ENCODE assay signal across 1 fruit fly cellular context in genomic region chrX:1695529-1696410, dm6.
A peak's percentile ranks its signal among the peaks of the same experiment; 100 is the strongest.
TF ChIP-seq lines count a peak whose summit lies in the region.

TSS of gene a6 (minus strand) at chrX:1695889.

TF ChIP-seq in whole organism, embryonic, 481 proteins besides CTCF, POLR2A, EP300 and RAD21 (continued from another document):
- TF ChIP-seq sob (GFP tag; IDR thresholded peaks at IDR 0.05; lab: Robert Waterston, UW), result 0 out of 2 replicates have a peak, but pooled peaks have one; percentile 18
- peak; percentile 96 for TF ChIP-seq HLH4C (GFP tag; IDR thresholded peaks at IDR 0.05; lab: Robert Waterston, UW; ENCODE audit: partially characterized antibody)
- TF ChIP-seq Dref (GFP tag; IDR thresholded peaks at IDR 0.05; lab: Robert Waterston, UW), result peak; percentile 98
- peak; percentile 54 for TF ChIP-seq YL-1 (GFP tag; optimal IDR thresholded peaks at IDR 0.05; lab: Kevin White, UChicago)
- TF ChIP-seq nerfin-1 (tag; optimal IDR thresholded peaks at IDR 0.05; lab: Kevin White, UChicago), result peak; percentile 45
- TF ChIP-seq ap (GFP tag; IDR thresholded peaks at IDR 0.05; lab: Robert Waterston, UW), result no peak
- TF ChIP-seq odd (GFP tag; optimal IDR thresholded peaks at IDR 0.05; lab: Kevin White, UChicago), result no peak
- no peak for TF ChIP-seq lab (GFP tag; optimal IDR thresholded peaks at IDR 0.05; lab: Kevin White, UChicago)
- no peak for TF ChIP-seq tx (GFP tag; optimal IDR thresholded peaks at IDR 0.05; lab: Kevin White, UChicago)
- TF ChIP-seq Bgb (GFP tag; IDR thresholded peaks at IDR 0.05; lab: Robert Waterston, UW; ENCODE audit: partially characterized antibody), result peak; percentile 93
- peak; percentile 82 for TF ChIP-seq hbn (GFP tag; IDR thresholded peaks at IDR 0.05; lab: Robert Waterston, UW; ENCODE audit: partially characterized antibody)
- peak; percentile 74 for TF ChIP-seq Med (GFP tag; lab: Kevin White, UChicago)
- TF ChIP-seq CG10267 (tag; optimal IDR thresholded peaks at IDR 0.05; lab: Kevin White, UChicago), result peak; percentile 26
- TF ChIP-seq Scr (GFP tag; IDR thresholded peaks at IDR 0.05; lab: Robert Waterston, UW; ENCODE audit: partially characterized antibody), result peak; percentile 82
- TF ChIP-seq pho (GFP tag; optimal IDR thresholded peaks at IDR 0.05; lab: Kevin White, UChicago), result no peak
- peak; percentile 98 for TF ChIP-seq chinmo (GFP tag; IDR thresholded peaks at IDR 0.05; lab: Robert Waterston, UW; ENCODE audit: partially characterized antibody)
- peak; percentile 88 for TF ChIP-seq sna (GFP tag; IDR thresholded peaks at IDR 0.05; lab: Robert Waterston, UW; ENCODE audit: partially characterized antibody)
- TF ChIP-seq kni (GFP tag; optimal IDR thresholded peaks at IDR 0.05; lab: Kevin White, UChicago), result no peak
- peak; percentile 16 for TF ChIP-seq nmo (GFP tag; optimal IDR thresholded peaks at IDR 0.05; lab: Kevin White, UChicago)
- peak; percentile 68; the same call in 2 of the 3 replicates for TF ChIP-seq CG11560 (tag; IDR thresholded peaks at IDR 0.05; lab: Robert Waterston, UW)
- peak; percentile 91 for TF ChIP-seq tna (GFP tag; IDR thresholded peaks at IDR 0.05; lab: Robert Waterston, UW; ENCODE audit: partially characterized antibody)
- peak; percentile 96 for TF ChIP-seq CG6791 (GFP tag; IDR thresholded peaks at IDR 0.05; lab: Robert Waterston, UW; ENCODE audit: partially characterized antibody)
- TF ChIP-seq Sry-δ (GFP tag; optimal IDR thresholded peaks at IDR 0.05; lab: Kevin White, UChicago), result peak; percentile 83
- TF ChIP-seq Ravus (GFP tag; IDR thresholded peaks at IDR 0.05; lab: Robert Waterston, UW), result no peak
- TF ChIP-seq ato (GFP tag; IDR thresholded peaks at IDR 0.05; lab: Robert Waterston, UW; ENCODE audit: partially characterized antibody), result peak; percentile 91
- TF ChIP-seq Vsx1 (GFP tag; optimal IDR thresholded peaks at IDR 0.05; lab: Kevin White, UChicago), result no peak
- peak; percentile 93 for TF ChIP-seq zen2 (GFP tag; IDR thresholded peaks at IDR 0.05; lab: Robert Waterston, UW; ENCODE audit: partially characterized antibody)
- peak; percentile 6 for TF ChIP-seq tap (tag; optimal IDR thresholded peaks at IDR 0.05; lab: Kevin White, UChicago)
- peak in 1 of 2 experiments; percentile 73 for TF ChIP-seq Pdp1 (GFP tag; optimal IDR thresholded peaks at IDR 0.05; lab: Kevin White, UChicago)
- TF ChIP-seq Dp (GFP tag; optimal IDR thresholded peaks at IDR 0.05; lab: Kevin White, UChicago), result peak; percentile 90
- TF ChIP-seq crol (GFP tag; IDR thresholded peaks at IDR 0.05; lab: Robert Waterston, UW), result no peak
- no peak for TF ChIP-seq sd (tag; optimal IDR thresholded peaks at IDR 0.05; lab: Kevin White, UChicago)
- TF ChIP-seq CG9797 (GFP tag; optimal IDR thresholded peaks at IDR 0.05; lab: Kevin White, UChicago), result peak; percentile 35
- TF ChIP-seq CG2116 (GFP tag; optimal IDR thresholded peaks at IDR 0.05; lab: Kevin White, UChicago), result peak; percentile 99
- TF ChIP-seq Eip74EF (GFP tag; optimal IDR thresholded peaks at IDR 0.05; lab: Kevin White, UChicago), result no peak
- peak; percentile 9 for TF ChIP-seq Dek (tag; optimal IDR thresholded peaks at IDR 0.05; lab: Kevin White, UChicago)
- peak; percentile 17 for TF ChIP-seq CG13775 (GFP tag; optimal IDR thresholded peaks at IDR 0.05; lab: Kevin White, UChicago)
- TF ChIP-seq Fer1 (GFP tag; optimal IDR thresholded peaks at IDR 0.05; lab: Kevin White, UChicago), result peak; percentile 14
- TF ChIP-seq CHES-1-like (GFP tag; optimal IDR thresholded peaks at IDR 0.05; lab: Kevin White, UChicago), result peak; percentile 13
- peak; percentile 14 for TF ChIP-seq gfzf (GFP tag; optimal IDR thresholded peaks at IDR 0.05; lab: Kevin White, UChicago)
- TF ChIP-seq mld (GFP tag; IDR thresholded peaks at IDR 0.05; lab: Robert Waterston, UW; ENCODE audit: partially characterized antibody), result peak; percentile 95
- TF ChIP-seq sens (GFP tag; lab: Kevin White, UChicago), result peak; percentile 62
- TF ChIP-seq hb (GFP tag; IDR thresholded peaks at IDR 0.05; lab: Robert Waterston, UW; ENCODE audit: partially characterized antibody), result peak; percentile 92
- TF ChIP-seq stwl (tag; optimal IDR thresholded peaks at IDR 0.05; lab: Kevin White, UChicago), result peak; percentile 91
- TF ChIP-seq knrl (GFP tag; IDR thresholded peaks at IDR 0.05; lab: Robert Waterston, UW; ENCODE audit: partially characterized antibody), result peak; percentile 82
- peak; percentile 1 for TF ChIP-seq hkb (optimal IDR thresholded peaks at IDR 0.05; lab: Kevin White, UChicago)
- no peak for TF ChIP-seq hkb (GFP tag; IDR thresholded peaks at IDR 0.05; lab: Robert Waterston, UW)
- TF ChIP-seq ewg (GFP tag; optimal IDR thresholded peaks at IDR 0.05; lab: Kevin White, UChicago), result peak; percentile 45
- TF ChIP-seq CG2129 (GFP tag; IDR thresholded peaks at IDR 0.05; lab: Robert Waterston, UW; ENCODE audit: partially characterized antibody), result peak; percentile 54
- no peak for TF ChIP-seq corto (GFP tag; optimal IDR thresholded peaks at IDR 0.05; lab: Kevin White, UChicago)
- TF ChIP-seq Hand (GFP tag; optimal IDR thresholded peaks at IDR 0.05; lab: Kevin White, UChicago), result no peak
- no peak for TF ChIP-seq CG3163 (GFP tag; optimal IDR thresholded peaks at IDR 0.05; lab: Kevin White, UChicago)
- peak; percentile 93 for TF ChIP-seq CG13287 (GFP tag; IDR thresholded peaks at IDR 0.05; lab: Robert Waterston, UW; ENCODE audit: partially characterized antibody)
- peak; percentile 96 for TF ChIP-seq nerfin-2 (GFP tag; IDR thresholded peaks at IDR 0.05; lab: Robert Waterston, UW; ENCODE audit: partially characterized antibody)
- peak; percentile 80 for TF ChIP-seq BEAF-32 (GFP tag; optimal IDR thresholded peaks at IDR 0.05; lab: Kevin White, UChicago)
- peak; percentile 88 for TF ChIP-seq CG16813 (GFP tag; IDR thresholded peaks at IDR 0.05; lab: Robert Waterston, UW; ENCODE audit: partially characterized antibody)
- peak; percentile 90 for TF ChIP-seq unc-4 (GFP tag; IDR thresholded peaks at IDR 0.05; lab: Robert Waterston, UW; ENCODE audit: partially characterized antibody)
- no peak for TF ChIP-seq tin (GFP tag; optimal IDR thresholded peaks at IDR 0.05; lab: Kevin White, UChicago)
- peak; percentile 95 for TF ChIP-seq z (GFP tag; IDR thresholded peaks at IDR 0.05; lab: Robert Waterston, UW)
- peak; percentile 94 for TF ChIP-seq CG7963 (GFP tag; IDR thresholded peaks at IDR 0.05; lab: Robert Waterston, UW; ENCODE audit: partially characterized antibody)
- peak; percentile 93 for TF ChIP-seq bbx (GFP tag; IDR thresholded peaks at IDR 0.05; lab: Robert Waterston, UW; ENCODE audit: partially characterized antibody)
- peak; percentile 81 for TF ChIP-seq Deaf1 (tag; optimal IDR thresholded peaks at IDR 0.05; lab: Kevin White, UChicago)
- no peak for TF ChIP-seq Abd-B (GFP tag; optimal IDR thresholded peaks at IDR 0.05; lab: Kevin White, UChicago)
- peak; percentile 41 for TF ChIP-seq Sin3A (optimal IDR thresholded peaks at IDR 0.05; lab: Kevin White, UChicago)
- TF ChIP-seq Nf-YC (tag; optimal IDR thresholded peaks at IDR 0.05; lab: Kevin White, UChicago), result peak; percentile 7
- TF ChIP-seq Opbp (GFP tag; IDR thresholded peaks at IDR 0.05; lab: Robert Waterston, UW; ENCODE audit: partially characterized antibody), result peak; percentile 90
- peak; percentile 59 for TF ChIP-seq CG15514 (GFP tag; optimal IDR thresholded peaks at IDR 0.05; lab: Kevin White, UChicago)
- TF ChIP-seq Lpt (GFP tag; optimal IDR thresholded peaks at IDR 0.05; lab: Kevin White, UChicago), result no peak
- TF ChIP-seq insv (GFP tag; optimal IDR thresholded peaks at IDR 0.05; lab: Kevin White, UChicago), result no peak
- no peak for TF ChIP-seq nom (GFP tag; optimal IDR thresholded peaks at IDR 0.05; lab: Kevin White, UChicago)
- no peak for TF ChIP-seq Awh (GFP tag; IDR thresholded peaks at IDR 0.05; lab: Robert Waterston, UW)
- TF ChIP-seq CG17829 (tag; optimal IDR thresholded peaks at IDR 0.05; lab: Kevin White, UChicago), result peak; percentile 16
- peak; percentile 79 for TF ChIP-seq inv (GFP tag; IDR thresholded peaks at IDR 0.05; lab: Robert Waterston, UW; ENCODE audit: partially characterized antibody)
- no peak for TF ChIP-seq D19B (GFP tag; optimal IDR thresholded peaks at IDR 0.05; lab: Kevin White, UChicago)
- TF ChIP-seq CG2678 (tag; optimal IDR thresholded peaks at IDR 0.05; lab: Kevin White, UChicago), result no peak
- peak; percentile 95 for TF ChIP-seq E2f2 (GFP tag; IDR thresholded peaks at IDR 0.05; lab: Robert Waterston, UW)
- TF ChIP-seq tio (GFP tag; optimal IDR thresholded peaks at IDR 0.05; lab: Kevin White, UChicago), result no peak
